Worm (Caenorhabditis elegans) whole organism, L1 larva: ENCODE data around the gene F56D6.14.
A peak's percentile ranks its signal among the peaks of the same experiment; 100 is the strongest.

ENCODE experiments used
- C16A3.4 ChIP-seq: fragments of 150-350 bp; optimal IDR thresholded peaks from 2 replicates; lab custom pipeline; 2014; ENCODE audit warnings: missing biosample characterization, missing genetic modification characterization
- C34B4.2 ChIP-seq: sonication (generic microtip); optimal IDR thresholded peaks from 2 replicates; lab custom pipeline; 2017; ENCODE audit warnings: mild to moderate bottlenecking, missing genetic modification characterization, missing compliant biosample characterization
- F16B12.6 ChIP-seq: fragments of 150-350 bp; optimal IDR thresholded peaks from 2 replicates; lab custom pipeline; 2014; ENCODE audit warnings: missing biosample characterization, missing genetic modification characterization
- Y116A8C.19 ChIP-seq: sonication (generic microtip); optimal IDR thresholded peaks from 2 replicates; lab custom pipeline; 2016; ENCODE audit warnings: missing compliant biosample characterization, missing genetic modification characterization, borderline replicate concordance
- aha-1 ChIP-seq: fragments of 150-350 bp; optimal IDR thresholded peaks from 2 replicates; lab custom pipeline; 2014; ENCODE audit warnings: missing biosample characterization, missing genetic modification characterization
- alr-1 ChIP-seq: fragments of 200-800 bp; sonication (Bioruptor generic); optimal IDR thresholded peaks from 2 replicates; lab custom pipeline; 2018; ENCODE audit warnings: borderline replicate concordance, mild to moderate bottlenecking, missing genetic modification characterization, missing compliant biosample characterization
- blmp-1 ChIP-seq: fragments of 150-350 bp; optimal IDR thresholded peaks from 2 replicates; lab custom pipeline; 2014; ENCODE audit warnings: missing biosample characterization, missing genetic modification characterization
- ceh-82 ChIP-seq, 3 experiments: fragments of 150-350 bp in 1 of 3; sonication (generic microtip) in 2 of 3; optimal IDR thresholded peaks; 2 replicates each; lab custom pipeline; 2014 to 2017; ENCODE audit warnings: missing biosample characterization in 3 of 3, missing genetic modification characterization in 3 of 3
- ceh-88 ChIP-seq: fragments of 200-800 bp; sonication (Bioruptor generic); IDR thresholded peaks from 2 replicates; pipeline ENCODE4 v1.3.6; 2022; ENCODE audit warnings: missing genetic modification characterization, missing compliant biosample characterization
- ceh-90 ChIP-seq: sonication (generic microtip); optimal IDR thresholded peaks from 2 replicates; lab custom pipeline; 2016; ENCODE audit warnings: missing genetic modification characterization, missing compliant biosample characterization
- dpl-1 ChIP-seq, 3 experiments: fragments of 150-350 bp in 2 of 3; sonication (generic microtip) in 1 of 3; optimal IDR thresholded peaks; 2 replicates each; lab custom pipeline; 2014 to 2017; ENCODE audit warnings: missing biosample characterization in 3 of 3, missing genetic modification characterization in 3 of 3, missing genetic modification reagents in 3 of 3
- efl-1 ChIP-seq, 4 experiments: fragments of 150-350 bp; optimal IDR thresholded peaks in 3 of 4; peaks in 1 of 4; 1 replicate in 1 of 4; 2 replicates in 3 of 4; lab custom pipeline; 2014; ENCODE audit warnings: missing biosample characterization in 2 of 4, missing genetic modification characterization in 2 of 4, missing genetic modification reagents in 2 of 4
- elt-2 ChIP-seq: sonication (generic microtip); optimal IDR thresholded peaks from 2 replicates; lab custom pipeline; 2016; ENCODE audit warnings: missing genetic modification characterization, mild to moderate bottlenecking, inconsistent platforms, missing compliant biosample characterization, missing genetic modification reagents
- elt-3 ChIP-seq, 6 experiments: fragments of 150-350 bp in 1 of 6; sonication (generic microtip); optimal IDR thresholded peaks; 2 replicates each; lab custom pipeline; 2017 to 2018; ENCODE audit warnings: missing biosample characterization in 6 of 6, missing genetic modification characterization in 6 of 6, inconsistent platforms in 1 of 6
- ets-5 ChIP-seq: fragments of 200-800 bp; sonication (Bioruptor generic); IDR thresholded peaks from 2 replicates; pipeline ENCODE4 v1.3.6; 2022; ENCODE audit warnings: missing genetic modification characterization, missing compliant biosample characterization
- hlh-17 ChIP-seq: fragments of 200-800 bp; sonication (Bioruptor generic); optimal IDR thresholded peaks from 2 replicates; lab custom pipeline; 2018; ENCODE audit warnings: missing genetic modification characterization, mild to moderate bottlenecking, missing compliant biosample characterization, moderate library complexity, borderline replicate concordance
- irx-1 ChIP-seq: sonication (generic microtip); optimal IDR thresholded peaks from 2 replicates; lab custom pipeline; 2016; ENCODE audit warnings: missing genetic modification characterization, missing compliant biosample characterization
- lin-35 ChIP-seq, 2 experiments: fragments of 150-350 bp; optimal IDR thresholded peaks; 2 replicates each; lab custom pipeline; 2014; ENCODE audit warnings: missing biosample characterization in 2 of 2, missing genetic modification characterization in 2 of 2, missing genetic modification reagents in 2 of 2
- mab-9 ChIP-seq: fragments of 200-800 bp; sonication (Bioruptor generic); IDR thresholded peaks from 2 replicates; pipeline ENCODE4 v1.3.6; 2022; ENCODE audit warnings: missing genetic modification reagents, missing genetic modification characterization, missing compliant biosample characterization
- mdl-1 ChIP-seq, 2 experiments: fragments of 150-350 bp; optimal IDR thresholded peaks; 2 replicates each; lab custom pipeline; 2014 to 2017; ENCODE audit warnings: missing biosample characterization in 2 of 2, missing genetic modification characterization in 2 of 2, inconsistent platforms in 1 of 2
- mef-2 ChIP-seq: fragments of 150-350 bp; optimal IDR thresholded peaks from 2 replicates; lab custom pipeline; 2014; ENCODE audit warnings: missing biosample characterization, missing genetic modification characterization
- mep-1 ChIP-seq: fragments of 150-350 bp; optimal IDR thresholded peaks from 2 replicates; lab custom pipeline; 2014; ENCODE audit warnings: missing biosample characterization, missing genetic modification characterization
- nhr-11 ChIP-seq: fragments of 150-350 bp; optimal IDR thresholded peaks from 2 replicates; lab custom pipeline; 2014; ENCODE audit warnings: missing biosample characterization, missing genetic modification characterization
- nhr-12 ChIP-seq: sonication (generic microtip); optimal IDR thresholded peaks from 2 replicates; lab custom pipeline; 2017; ENCODE audit warnings: missing biosample characterization, missing genetic modification characterization
- nhr-19 ChIP-seq: fragments of 200-800 bp; sonication (Bioruptor generic); conservative IDR thresholded peaks from 2 replicates; pipeline ENCODE4 v1.3.6; 2022; ENCODE audit warnings: missing genetic modification characterization, missing compliant biosample characterization
- nhr-47 ChIP-seq: sonication (generic microtip); optimal IDR thresholded peaks from 2 replicates; lab custom pipeline; 2016; ENCODE audit warnings: mild to moderate bottlenecking, missing genetic modification characterization, moderate library complexity, missing compliant biosample characterization
- nhr-71 ChIP-seq: sonication (generic microtip); optimal IDR thresholded peaks from 2 replicates; lab custom pipeline; 2016; ENCODE audit warnings: mild to moderate bottlenecking, missing genetic modification characterization, moderate library complexity, missing compliant biosample characterization
- nhr-76 ChIP-seq: sonication (generic microtip); optimal IDR thresholded peaks from 2 replicates; lab custom pipeline; 2017; ENCODE audit warnings: missing biosample characterization, missing genetic modification characterization
- nhr-84 ChIP-seq: sonication (generic microtip); optimal IDR thresholded peaks from 2 replicates; lab custom pipeline; 2017; ENCODE audit warnings: missing biosample characterization, missing genetic modification characterization
- nhr-85 ChIP-seq: sonication (generic microtip); peaks from one replicate; lab custom pipeline; 2016; ENCODE audit warnings: missing genetic modification characterization, inconsistent platforms, missing compliant biosample characterization
- pag-3 ChIP-seq: sonication (generic microtip); optimal IDR thresholded peaks from 2 replicates; lab custom pipeline; 2017; ENCODE audit warnings: missing genetic modification characterization, mild to moderate bottlenecking, missing compliant biosample characterization, antibody characterized with exemption, borderline replicate concordance; ENCODE audit not compliant: insufficient read depth
- pax-3 ChIP-seq: fragments of 200-800 bp; sonication (Bioruptor generic); optimal IDR thresholded peaks from 2 replicates; lab custom pipeline; 2018; ENCODE audit warnings: mild to moderate bottlenecking, missing genetic modification characterization, moderate library complexity, missing compliant biosample characterization
- pqm-1 ChIP-seq: sonication (generic microtip); optimal IDR thresholded peaks from 3 replicates; lab custom pipeline; 2017; ENCODE audit warnings: missing biosample characterization, missing genetic modification characterization
- skn-1 ChIP-seq: fragments of 150-350 bp; optimal IDR thresholded peaks from 2 replicates; lab custom pipeline; 2014; ENCODE audit warnings: missing biosample characterization, missing genetic modification characterization
- snpc-4 ChIP-seq: fragments of 150-350 bp; optimal IDR thresholded peaks from 2 replicates; lab custom pipeline; 2014; ENCODE audit warnings: missing biosample characterization, missing genetic modification characterization
- sox-4 ChIP-seq: sonication (generic microtip); optimal IDR thresholded peaks from 2 replicates; lab custom pipeline; 2016; ENCODE audit warnings: missing genetic modification characterization, missing compliant biosample characterization
- swsn-7 ChIP-seq: sonication (generic microtip); optimal IDR thresholded peaks from 2 replicates; lab custom pipeline; 2016; ENCODE audit warnings: missing genetic modification characterization, missing compliant biosample characterization
- tlp-1 ChIP-seq: fragments of 150-350 bp; optimal IDR thresholded peaks from 2 replicates; lab custom pipeline; 2014; ENCODE audit warnings: missing biosample characterization, missing genetic modification characterization
- unc-130 ChIP-seq: fragments of 150-350 bp; optimal IDR thresholded peaks from 2 replicates; lab custom pipeline; 2017; ENCODE audit warnings: missing biosample characterization, missing genetic modification characterization, inconsistent platforms
- unc-62 ChIP-seq: fragments of 150-350 bp; optimal IDR thresholded peaks from 2 replicates; lab custom pipeline; 2014; ENCODE audit warnings: missing biosample characterization, missing genetic modification reagents, missing genetic modification characterization
- unc-98 ChIP-seq: fragments of 200-800 bp; sonication (Bioruptor generic); IDR thresholded peaks from 2 replicates; pipeline ENCODE4 v1.3.6; 2022; ENCODE audit warnings: missing genetic modification characterization, missing compliant biosample characterization
- vab-15 ChIP-seq: sonication (generic microtip); optimal IDR thresholded peaks from 2 replicates; lab custom pipeline; 2017; ENCODE audit warnings: missing genotype, mild to moderate bottlenecking, missing genetic modification characterization, missing compliant biosample characterization
- zag-1 ChIP-seq: fragments of 150-350 bp; optimal IDR thresholded peaks from 2 replicates; lab custom pipeline; 2014; ENCODE audit warnings: missing biosample characterization, missing genetic modification characterization
- ztf-11 ChIP-seq, 2 experiments: sonication (generic microtip); optimal IDR thresholded peaks; 2 replicates each; lab custom pipeline; 2016 to 2017; ENCODE audit warnings: missing genetic modification characterization in 2 of 2, missing biosample characterization in 1 of 2, missing compliant biosample characterization in 1 of 2

The F56D6.14 gene

DNA sequence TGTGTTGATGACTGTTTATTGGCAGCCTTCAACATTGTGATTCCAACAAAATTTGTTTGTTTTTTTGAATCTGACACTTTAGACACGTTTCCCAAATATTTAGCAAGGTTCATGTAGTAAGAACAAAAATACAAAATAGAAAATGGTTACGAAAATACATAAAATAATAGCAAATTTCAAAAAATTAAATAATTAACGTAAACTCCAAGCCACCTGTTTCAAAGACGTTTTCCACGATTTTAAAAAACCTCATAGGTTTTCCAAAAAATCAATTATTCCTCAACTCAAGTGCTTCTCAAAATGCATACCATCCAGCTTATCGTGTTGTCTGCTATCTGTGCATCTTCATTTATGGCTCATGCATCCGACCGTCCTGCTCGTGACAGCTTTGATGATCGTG is at the start of gene F56D6.14:
Gene F56D6.14 (plus strand): TSS at position 301 of the 400 bp plus-strand sequence.
- TF ChIP-seq unc-62 (GFP tag; lab: Kevin White, UChicago) (no peak), irx-1 (tag; lab: Kevin White, UChicago) (no peak), nhr-47 (no peak), alr-1 (tag; lab: Kevin White, UChicago) (no peak), lin-35 (GFP tag; optimal IDR thresholded peaks at IDR 0.05; lab: Kevin White, UChicago) (no peak), sox-4 (tag; lab: Kevin White, UChicago) (no peak), nhr-11 (tag; lab: Kevin White, UChicago) (no peak), mdl-1 (tag; optimal IDR thresholded peaks at IDR 0.05; lab: Kevin White, UChicago) (no peak), mef-2 (no peak), ceh-90 (tag; lab: Kevin White, UChicago) (no peak), snpc-4 (no peak), pax-3 (tag; lab: Kevin White, UChicago) (no peak), dpl-1 (GFP tag; optimal IDR thresholded peaks at IDR 0.05; lab: Kevin White, UChicago) (no peak), ceh-88 (GFP tag; lab: Robert Waterston, UW) (no peak), swsn-7 (tag; lab: Kevin White, UChicago) (no peak), ztf-11 (tag; optimal IDR thresholded peaks at IDR 0.05; lab: Kevin White, UChicago) (no peak)

ce11 chrIV:3869875-3870274 is 47.6 kb upstream of the F56D6.14 start:
- TF ChIP-seq blmp-1 (peak; percentile 93), nhr-85 (peak; percentile 46), ceh-88 (GFP tag; lab: Robert Waterston, UW) (no peak), unc-98 (GFP tag; lab: Robert Waterston, UW) (no peak), swsn-7 (tag; lab: Kevin White, UChicago) (no peak)

DNA sequence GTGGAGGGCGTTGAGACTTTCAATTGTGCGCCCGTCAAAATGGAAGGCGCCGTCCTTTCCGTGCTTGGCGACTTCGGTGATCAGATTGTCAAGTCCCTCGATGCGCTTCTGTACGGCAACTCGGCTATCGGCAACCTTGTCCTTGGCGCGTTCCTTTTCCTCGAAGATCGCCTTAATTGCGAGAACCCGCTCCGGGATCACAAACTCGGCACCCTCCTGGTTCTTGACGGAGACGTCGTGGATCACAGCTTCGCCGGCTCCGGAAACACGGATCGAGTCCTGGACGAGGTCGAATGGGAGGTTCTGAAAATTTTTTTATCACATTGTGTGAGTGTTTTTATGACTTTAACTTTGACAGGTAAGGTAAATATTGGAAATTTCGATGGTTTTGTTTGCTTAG is 44.3 kb upstream of the F56D6.14 start:
- TF ChIP-seq nhr-11 (tag; lab: Kevin White, UChicago) (no peak), snpc-4 (no peak), swsn-7 (tag; lab: Kevin White, UChicago) (no peak), irx-1 (tag; lab: Kevin White, UChicago) (no peak), efl-1 (optimal IDR thresholded peaks at IDR 0.05; lab: Kevin White, UChicago) (no peak), efl-1 (GFP tag; optimal IDR thresholded peaks at IDR 0.05 in 1 of 2; lab: Kevin White, UChicago) (no peak), zag-1 (tag; lab: Kevin White, UChicago) (no peak), ztf-11 (tag; optimal IDR thresholded peaks at IDR 0.05; lab: Kevin White, UChicago) (no peak), mab-9 (GFP tag; lab: Robert Waterston, UW) (no peak), nhr-84 (no peak)

ce11 chrIV:3873706-3874105 is 43.8 kb upstream of the F56D6.14 start, which contains the start of gene F37C4.5:
Gene F37C4.5 (minus strand): TSS chrIV:3873806.
- no peak for TF ChIP-seq F16B12.6 (tag; lab: Kevin White, UChicago)
- TF ChIP-seq ztf-11 (tag; optimal IDR thresholded peaks at IDR 0.05; lab: Kevin White, UChicago) = no peak
- no peak for TF ChIP-seq nhr-19
- no peak for TF ChIP-seq tlp-1
- TF ChIP-seq nhr-11 (tag; lab: Kevin White, UChicago) = no peak
- no peak for TF ChIP-seq nhr-47
- no peak for TF ChIP-seq pax-3 (tag; lab: Kevin White, UChicago)
- no peak for TF ChIP-seq skn-1 (tag; lab: Kevin White, UChicago)
- TF ChIP-seq aha-1 = no peak
- no peak for TF ChIP-seq pag-3
- no peak for TF ChIP-seq elt-2 (tag; lab: Kevin White, UChicago)
- no peak for TF ChIP-seq nhr-76
- no peak for TF ChIP-seq unc-98 (GFP tag; lab: Robert Waterston, UW)
- no peak for TF ChIP-seq nhr-71
- no peak for TF ChIP-seq elt-3 (tag; optimal IDR thresholded peaks at IDR 0.05; lab: Kevin White, UChicago)

- TF ChIP-seq Y116A8C.19 (no peak), ceh-82 (tag; optimal IDR thresholded peaks at IDR 0.05; lab: Kevin White, UChicago) (peak in 1 of 3 experiments; percentile 10), C34B4.2 (tag; lab: Kevin White, UChicago) (no peak), pqm-1 (tag; lab: Kevin White, UChicago) (no peak), ets-5 (GFP tag; lab: Robert Waterston, UW) (no peak), ztf-11 (tag; optimal IDR thresholded peaks at IDR 0.05; lab: Kevin White, UChicago) (no peak), nhr-19 (no peak), alr-1 (tag; lab: Kevin White, UChicago) (no peak), unc-130 (tag; lab: Kevin White, UChicago) (no peak), C16A3.4 (no peak), aha-1 (no peak), F16B12.6 (tag; lab: Kevin White, UChicago) (no peak), skn-1 (tag; lab: Kevin White, UChicago) (no peak), hlh-17 (GFP tag; lab: Kevin White, UChicago) (no peak), nhr-76 (no peak), nhr-12 (tag; lab: Kevin White, UChicago) (no peak), mef-2 (no peak), vab-15 (tag; lab: Kevin White, UChicago) (no peak), mep-1 (tag; lab: Kevin White, UChicago) (peak; percentile 38)
Observed at ce11 chrIV:3874417-3874816, 43.1 kb upstream of the F56D6.14 start.
